Worm (Caenorhabditis elegans): ENCODE data around the gene ZK418.5.

ce11 chrIII:7081488-7081887, 7.8 kb upstream of the ZK418.5 start:
- TF ChIP-seq med-1 (GFP tag; optimal IDR thresholded peaks at IDR 0.05; ENCODE audit: insufficient read depth) (no peak), ztf-29 (GFP tag; IDR thresholded peaks at IDR 0.05) (no peak), cog-1 (tag; optimal IDR thresholded peaks at IDR 0.05) (no peak), klf-2 (GFP tag; conservative IDR thresholded peaks at IDR 0.05) (no peak)
